Fruit fly (Drosophila melanogaster) whole organism, embryonic: ENCODE data around the gene Mo25.
A peak's percentile ranks its signal among the peaks of the same experiment; 100 is the strongest.

Experiments used
- B-H2 ChIP-seq: fragments of 200-800 bp; sonication (Bioruptor generic); optimal IDR thresholded peaks from 2 replicates; lab custom pipeline; 2018; ENCODE audit warnings: missing biosample characterization, mild to moderate bottlenecking, missing genetic modification characterization
- CG10274 ChIP-seq: fragments of 200-800 bp; sonication (Bioruptor generic); optimal IDR thresholded peaks from 3 replicates; lab custom pipeline; 2017; ENCODE audit warnings: missing biosample characterization, mild to moderate bottlenecking, missing genetic modification characterization
- CG10543 ChIP-seq: fragments of 200-800 bp; sonication (Bioruptor generic); optimal IDR thresholded peaks from 3 replicates; lab custom pipeline; 2017; ENCODE audit warnings: missing biosample characterization, mild to moderate bottlenecking, missing genetic modification characterization, moderate library complexity
- CG14014 ChIP-seq: fragments of 200-800 bp; sonication (Bioruptor generic); IDR thresholded peaks from 2 replicates; pipeline ENCODE4 v1.3.6; 2022; ENCODE audit warnings: missing biosample characterization, missing genetic modification characterization
- CG15479 ChIP-seq: fragments of 200-800 bp; sonication (Bioruptor generic); optimal IDR thresholded peaks from 3 replicates; lab custom pipeline; 2019; ENCODE audit warnings: missing biosample characterization, mild to moderate bottlenecking, missing genetic modification characterization, moderate library complexity
- CG15514 ChIP-seq: fragments of 200-800 bp; sonication (Bioruptor generic); optimal IDR thresholded peaks from 3 replicates; lab custom pipeline; 2017; ENCODE audit warnings: missing biosample characterization, missing genetic modification characterization, mild to moderate bottlenecking, moderate library complexity, missing genetic modification reagents
- CG17361 ChIP-seq: fragments of 200-800 bp; sonication (Bioruptor generic); IDR thresholded peaks from 3 replicates; pipeline ENCODE4 v1.3.6; 2022; ENCODE audit warnings: missing biosample characterization, missing genetic modification characterization
- CG17829 ChIP-seq: fragments of 200-800 bp; optimal IDR thresholded peaks from 2 replicates; lab custom pipeline; 2019; ENCODE audit warnings: missing biosample characterization, mild to moderate bottlenecking, missing genetic modification characterization, moderate library complexity
- CG1792 ChIP-seq: fragments of 200-800 bp; sonication (Bioruptor generic); optimal IDR thresholded peaks from 2 replicates; lab custom pipeline; 2016; ENCODE audit warnings: missing biosample characterization, missing genetic modification characterization
- CG18599 ChIP-seq: fragments of 200-800 bp; sonication (Bioruptor generic); optimal IDR thresholded peaks from 3 replicates; lab custom pipeline; 2017; ENCODE audit warnings: missing biosample characterization, missing genetic modification characterization, mild to moderate bottlenecking, moderate library complexity, missing genetic modification reagents
- CG2116 ChIP-seq: fragments of 200-800 bp; sonication (Bioruptor generic); optimal IDR thresholded peaks from 3 replicates; lab custom pipeline; 2018; ENCODE audit warnings: missing biosample characterization, mild to moderate bottlenecking, missing genetic modification characterization
- CG2129 ChIP-seq: fragments of 200-800 bp; sonication (Bioruptor generic); IDR thresholded peaks from 2 replicates; pipeline ENCODE4 v1.3.6; 2022; ENCODE audit warnings: missing biosample characterization, missing genetic modification characterization; ENCODE audit not compliant: partially characterized antibody
- CG34376 ChIP-seq: fragments of 200-800 bp; sonication (Bioruptor generic); optimal IDR thresholded peaks from 2 replicates; lab custom pipeline; 2018; ENCODE audit warnings: missing biosample characterization, mild to moderate bottlenecking, missing genetic modification characterization
- CG34422 ChIP-seq: fragments of 200-800 bp; sonication (Bioruptor generic); IDR thresholded peaks from 3 replicates; pipeline ENCODE4 v1.3.6; 2022; ENCODE audit warnings: missing biosample characterization, missing genetic modification characterization
- CG42726 ChIP-seq: fragments of 200-800 bp; sonication (Bioruptor generic); IDR thresholded peaks from 2 replicates; pipeline ENCODE4 v1.3.6; 2022; ENCODE audit warnings: missing biosample characterization, missing genetic modification characterization; ENCODE audit not compliant: partially characterized antibody
- CG5245 ChIP-seq: fragments of 200-800 bp; sonication (Bioruptor generic); optimal IDR thresholded peaks from 3 replicates; lab custom pipeline; 2016; ENCODE audit warnings: missing biosample characterization, missing genetic modification characterization
- CG7745 ChIP-seq: fragments of 200-800 bp; sonication (Bioruptor generic); optimal IDR thresholded peaks from 2 replicates; lab custom pipeline; 2018; ENCODE audit warnings: missing biosample characterization, mild to moderate bottlenecking, missing genetic modification characterization, moderate library complexity
- CG8290 ChIP-seq, 3 experiments: fragments of 200-800 bp; sonication (Bioruptor generic); optimal IDR thresholded peaks; 2 replicates each; lab custom pipeline; 2016 to 2019; ENCODE audit warnings: missing biosample characterization in 3 of 3, missing genetic modification characterization in 3 of 3, mild to moderate bottlenecking in 2 of 3, moderate library complexity in 1 of 3
- CG9609 ChIP-seq: fragments of 200-800 bp; sonication (Bioruptor generic); optimal IDR thresholded peaks from 3 replicates; lab custom pipeline; 2016; ENCODE audit warnings: missing biosample characterization, missing genetic modification characterization
- Drgx ChIP-seq: fragments of 200-800 bp; sonication (Bioruptor generic); IDR thresholded peaks from 2 replicates; pipeline ENCODE4 v1.3.6; 2022; ENCODE audit warnings: missing biosample characterization, missing genetic modification characterization
- Elba2 ChIP-seq: fragments of 200-800 bp; sonication (Bioruptor generic); optimal IDR thresholded peaks from 3 replicates; lab custom pipeline; 2016; ENCODE audit warnings: missing biosample characterization, missing genetic modification characterization
- Fer1 ChIP-seq: fragments of 200-800 bp; sonication (Bioruptor generic); optimal IDR thresholded peaks from 2 replicates; lab custom pipeline; 2017; ENCODE audit warnings: missing biosample characterization, mild to moderate bottlenecking, missing genetic modification characterization
- Fer3 ChIP-seq: fragments of 200-800 bp; sonication (Bioruptor generic); optimal IDR thresholded peaks from 2 replicates; lab custom pipeline; 2018; ENCODE audit warnings: missing biosample characterization, mild to moderate bottlenecking, missing genetic modification characterization, moderate library complexity
- H2.0 ChIP-seq: fragments of 200-800 bp; sonication (Bioruptor generic); IDR thresholded peaks from 2 replicates; pipeline ENCODE4 v1.3.6; 2022; ENCODE audit warnings: missing biosample characterization, missing genetic modification characterization
- HmgZ ChIP-seq: fragments of 200-800 bp; sonication (Bioruptor generic); optimal IDR thresholded peaks from 2 replicates; lab custom pipeline; 2018; ENCODE audit warnings: missing biosample characterization, mild to moderate bottlenecking, missing genetic modification characterization
- Nf-YA ChIP-seq: fragments of 200-800 bp; sonication (Bioruptor generic); IDR thresholded peaks from 2 replicates; pipeline ENCODE4 v1.3.6; 2022; ENCODE audit warnings: missing biosample characterization, missing genetic modification characterization
- Nf-YB ChIP-seq: fragments of 200-800 bp; sonication (Bioruptor generic); optimal IDR thresholded peaks from 3 replicates; lab custom pipeline; 2019; ENCODE audit warnings: missing biosample characterization, mild to moderate bottlenecking, missing genetic modification characterization, moderate library complexity
- Pdp1 ChIP-seq, 2 experiments: fragments of 200-800 bp; sonication (Bioruptor generic); optimal IDR thresholded peaks; 3 replicates each; lab custom pipeline; 2016; ENCODE audit warnings: missing biosample characterization in 2 of 2, missing genetic modification characterization in 2 of 2, mild to moderate bottlenecking in 1 of 2, moderate library complexity in 1 of 2
- Rfx ChIP-seq: fragments of 200-800 bp; sonication (Bioruptor generic); IDR thresholded peaks from 2 replicates; pipeline ENCODE4 v1.3.6; 2022; ENCODE audit warnings: missing biosample characterization, missing genetic modification characterization
- Spps ChIP-seq: fragments of 200-800 bp; sonication (Bioruptor generic); optimal IDR thresholded peaks from 2 replicates; lab custom pipeline; 2018; ENCODE audit warnings: missing biosample characterization, mild to moderate bottlenecking, missing genetic modification characterization
- ac ChIP-seq: fragments of 200-800 bp; sonication (Bioruptor generic); optimal IDR thresholded peaks from 3 replicates; lab custom pipeline; 2017; ENCODE audit warnings: missing biosample characterization, mild to moderate bottlenecking, missing genetic modification characterization
- dimm ChIP-seq: fragments of 200-800 bp; sonication (Bioruptor generic); IDR thresholded peaks from 2 replicates; pipeline ENCODE4 v1.3.6; 2022; ENCODE audit warnings: missing biosample characterization, missing genetic modification characterization
- dpn ChIP-seq, 2 experiments: fragments of 200-800 bp; sonication (Bioruptor generic); optimal IDR thresholded peaks; 3 replicates each; lab custom pipeline; 2016; ENCODE audit warnings: missing biosample characterization in 2 of 2, missing genetic modification characterization in 2 of 2
- eve ChIP-seq, 2 experiments: fragments of >200 bp; optimal IDR thresholded peaks; 2 replicates each; lab custom pipeline; 2017; ENCODE audit warnings: missing biosample characterization in 2 of 2, missing genetic modification characterization in 2 of 2
- fd3F ChIP-seq: fragments of 200-800 bp; sonication (Bioruptor generic); optimal IDR thresholded peaks from 2 replicates; lab custom pipeline; 2018; ENCODE audit warnings: missing biosample characterization, mild to moderate bottlenecking, missing genetic modification characterization, moderate library complexity
- gsb ChIP-seq: fragments of 200-800 bp; sonication (Bioruptor generic); IDR thresholded peaks from 2 replicates; pipeline ENCODE4 v1.3.6; 2022; ENCODE audit warnings: missing biosample characterization, missing genetic modification characterization
- gt ChIP-seq: fragments of 200-800 bp; sonication (Bioruptor generic); IDR thresholded peaks from 2 replicates; pipeline ENCODE4 v1.3.6; 2022; ENCODE audit warnings: missing biosample characterization, missing genetic modification characterization
- hkb ChIP-seq, 2 experiments: fragments of 200-800 bp in 1 of 2; fragments of >200 bp in 1 of 2; sonication (Bioruptor generic) in 1 of 2; IDR thresholded peaks in 1 of 2; optimal IDR thresholded peaks in 1 of 2; 2 replicates each; pipeline versions ENCODE4 v1.3.6 to Lab custom; 2017 to 2022; ENCODE audit warnings: missing biosample characterization in 1 of 2, missing genetic modification characterization in 1 of 2
- jing ChIP-seq: fragments of 200-800 bp; sonication (Bioruptor generic); optimal IDR thresholded peaks from 2 replicates; lab custom pipeline; 2018; ENCODE audit warnings: missing biosample characterization, mild to moderate bottlenecking, missing genetic modification characterization
- nmo ChIP-seq: fragments of 200-800 bp; sonication (Bioruptor generic); optimal IDR thresholded peaks from 2 replicates; lab custom pipeline; 2018; ENCODE audit warnings: missing biosample characterization, mild to moderate bottlenecking, missing genetic modification characterization, moderate library complexity
- nom ChIP-seq: fragments of 200-800 bp; sonication (Bioruptor generic); optimal IDR thresholded peaks from 2 replicates; lab custom pipeline; 2017; ENCODE audit warnings: missing biosample characterization, missing genetic modification characterization, mild to moderate bottlenecking, moderate library complexity, missing genetic modification reagents
- otp ChIP-seq: fragments of 200-800 bp; sonication (Bioruptor generic); IDR thresholded peaks from 3 replicates; pipeline ENCODE4, ENCODE4 v1.3.6; 2022; ENCODE audit warnings: missing biosample characterization, missing genetic modification characterization
- pb ChIP-seq: fragments of 200-800 bp; sonication (Bioruptor generic); optimal IDR thresholded peaks from 3 replicates; lab custom pipeline; 2016; ENCODE audit warnings: missing biosample characterization, missing genetic modification characterization
- seq ChIP-seq: fragments of 200-800 bp; sonication (Bioruptor generic); IDR thresholded peaks from 2 replicates; pipeline ENCODE4 v1.3.6; 2022; ENCODE audit warnings: missing biosample characterization, missing genetic modification characterization
- sisA ChIP-seq: fragments of 200-800 bp; sonication (Bioruptor generic); IDR thresholded peaks from 2 replicates; pipeline ENCODE4 v1.3.6; 2022; ENCODE audit warnings: missing biosample characterization, missing genetic modification characterization
- tll ChIP-seq, 2 experiments: fragments of 200-800 bp in 1 of 2; fragments of >200 bp in 1 of 2; sonication (Bioruptor generic) in 1 of 2; optimal IDR thresholded peaks; 2 replicates each; lab custom pipeline; 2017 to 2019; ENCODE audit warnings: missing biosample characterization in 2 of 2, missing genetic modification characterization in 2 of 2, mild to moderate bottlenecking in 1 of 2, moderate library complexity in 1 of 2
- tna ChIP-seq: fragments of 200-800 bp; sonication (Bioruptor generic); IDR thresholded peaks from 2 replicates; pipeline ENCODE4 v1.3.6; 2022; ENCODE audit warnings: missing biosample characterization, missing genetic modification characterization; ENCODE audit not compliant: partially characterized antibody
- ttk ChIP-seq: fragments of 200-800 bp; sonication (Bioruptor generic); IDR thresholded peaks from 2 replicates; pipeline ENCODE4 v2.1.2; 2022; ENCODE audit warnings: missing biosample characterization, missing genetic modification characterization
- vfl ChIP-seq: fragments of 200-800 bp; sonication (Bioruptor generic); optimal IDR thresholded peaks from 2 replicates; lab custom pipeline; 2016; ENCODE audit warnings: missing biosample characterization, missing genetic modification characterization

Mo25 gene

DNA sequence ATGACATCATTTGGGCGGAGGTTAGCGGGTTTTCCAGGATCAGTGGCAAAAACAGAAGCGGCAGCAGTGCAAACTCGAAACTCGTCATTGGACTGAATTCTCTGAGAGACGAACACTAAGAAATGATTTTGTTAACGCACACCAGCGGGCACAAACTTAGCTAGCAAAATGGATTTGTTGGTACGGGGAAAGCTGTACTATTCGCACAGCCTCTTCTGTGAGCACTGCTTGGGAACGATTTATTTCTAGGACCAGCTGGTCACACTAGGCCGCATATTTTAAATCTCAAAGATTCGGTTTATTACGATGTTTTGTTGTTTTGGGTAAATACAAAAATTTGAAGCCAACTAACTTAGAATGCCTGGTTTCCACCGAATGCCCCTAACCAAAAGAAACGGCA, 6.2 kb downstream of the Mo25 start, which contains the start of gene CG4098 (continued):
- TF ChIP-seq jing (GFP tag; lab: Kevin White, UChicago) (no peak), CG9609 (GFP tag; lab: Kevin White, UChicago) (peak; percentile 45), CG42726 (no peak), Rfx (GFP tag; lab: Robert Waterston, UW) (peak; percentile 91), nom (GFP tag; lab: Kevin White, UChicago) (peak; percentile 59), seq (GFP tag; lab: Robert Waterston, UW) (no peak; the same call in 1 of the 2 replicates), vfl (GFP tag; lab: Kevin White, UChicago) (peak; percentile 48), tll (GFP tag; optimal IDR thresholded peaks at IDR 0.05; lab: Kevin White, UChicago) (no peak), Spps (tag; lab: Kevin White, UChicago) (no peak), dpn (GFP tag; optimal IDR thresholded peaks at IDR 0.05; lab: Kevin White, UChicago) (peak; percentile 71 to 72), CG17829 (tag; lab: Kevin White, UChicago) (peak; percentile 45), HmgZ (tag; lab: Kevin White, UChicago) (peak; percentile 79), gsb (GFP tag; lab: Robert Waterston, UW) (no peak), fd3F (GFP tag; lab: Kevin White, UChicago) (no peak), CG2116 (GFP tag; lab: Kevin White, UChicago) (peak; percentile 0), H2.0 (peak; percentile 77), hkb (optimal IDR thresholded peaks at IDR 0.05; lab: Kevin White, UChicago) (no peak), hkb (GFP tag; IDR thresholded peaks at IDR 0.05; lab: Robert Waterston, UW) (0 out of 2 replicates have a peak, but pooled peaks have one; percentile 34), nmo (GFP tag; lab: Kevin White, UChicago) (peak; percentile 18), gt (GFP tag; lab: Robert Waterston, UW) (no peak), CG7745 (tag; lab: Kevin White, UChicago) (no peak), Nf-YB (GFP tag; lab: Kevin White, UChicago) (no peak), CG1792 (GFP tag; lab: Kevin White, UChicago) (peak; percentile 42), ttk (GFP tag; lab: Robert Waterston, UW) (peak; percentile 52; the same call in 1 of the 2 replicates), dimm (GFP tag; lab: Robert Waterston, UW) (no peak), CG8290 (GFP tag; optimal IDR thresholded peaks at IDR 0.05; lab: Kevin White, UChicago) (no peak), CG8290 (tag; optimal IDR thresholded peaks at IDR 0.05; lab: Kevin White, UChicago) (peak in 1 of 2 experiments; percentile 95), Fer3 (peak; percentile 54), Nf-YA (GFP tag; lab: Robert Waterston, UW) (peak; percentile 48; the same call in 1 of the 2 replicates), CG34376 (GFP tag; lab: Kevin White, UChicago) (peak; percentile 47), CG2129 (no peak), ac (GFP tag; lab: Kevin White, UChicago) (no peak), B-H2 (GFP tag; lab: Kevin White, UChicago) (peak; percentile 40), CG5245 (peak; percentile 47), Elba2 (GFP tag; lab: Kevin White, UChicago) (no peak), sisA (GFP tag; lab: Robert Waterston, UW) (peak; percentile 65), CG18599 (GFP tag; lab: Kevin White, UChicago) (peak; percentile 65), Drgx (peak; percentile 81), Fer1 (GFP tag; lab: Kevin White, UChicago) (peak; percentile 51), CG10274 (GFP tag; lab: Kevin White, UChicago) (no peak), eve (GFP tag; optimal IDR thresholded peaks at IDR 0.05; lab: Kevin White, UChicago) (no peak), CG10543 (GFP tag; lab: Kevin White, UChicago) (peak; percentile 27), tna (GFP tag; lab: Robert Waterston, UW) (no peak), pb (GFP tag; lab: Kevin White, UChicago) (no peak), otp (GFP tag; lab: Robert Waterston, UW) (peak; percentile 49; the same call in 1 of the 3 replicates), CG14014 (GFP tag; lab: Robert Waterston, UW) (peak; percentile 81), CG15479 (no peak), CG34422 (GFP tag; lab: Robert Waterston, UW) (peak; percentile 34; the same call in 1 of the 3 replicates), Pdp1 (GFP tag; optimal IDR thresholded peaks at IDR 0.05; lab: Kevin White, UChicago) (peak; percentile 63 to 65), CG15514 (GFP tag; lab: Kevin White, UChicago) (peak; percentile 67), CG17361 (GFP tag; lab: Robert Waterston, UW) (no peak)
